Worm (Caenorhabditis elegans) whole organism, early embryonic: ENCODE results near the gene daf-1.
"Not testable (repeated sequence)": the region's sequence is repeated elsewhere in the genome, so short reads cannot be mapped to it uniquely, and the experiment has no call there.

ENCODE experiments used
- B0310.2 ChIP-seq: sonication (generic microtip); optimal IDR thresholded peaks from 2 replicates; lab custom pipeline; 2016; ENCODE audit warnings: mild to moderate bottlenecking, missing genetic modification characterization, missing compliant biosample characterization
- F13C5.2 ChIP-seq: sonication (generic microtip); optimal IDR thresholded peaks from 2 replicates; lab custom pipeline; 2017; ENCODE audit warnings: mild to moderate bottlenecking, missing genetic modification characterization, inconsistent platforms, missing compliant biosample characterization
- aly-1 ChIP-seq: sonication (generic microtip); optimal IDR thresholded peaks from 2 replicates; lab custom pipeline; 2016; ENCODE audit warnings: missing genetic modification characterization, missing compliant biosample characterization
- ama-1 ChIP-seq: fragments of 150-350 bp; optimal IDR thresholded peaks from 2 replicates; lab custom pipeline; 2014
- ceh-13 ChIP-seq: fragments of 200-800 bp; sonication (Bioruptor generic); optimal IDR thresholded peaks from 2 replicates; lab custom pipeline; 2018; ENCODE audit warnings: mild to moderate bottlenecking, missing genetic modification characterization, missing compliant biosample characterization
- ceh-36 ChIP-seq: sonication (generic microtip); optimal IDR thresholded peaks from 2 replicates; lab custom pipeline; 2016; ENCODE audit warnings: missing genetic modification characterization, inconsistent platforms, missing compliant biosample characterization
- ets-7 ChIP-seq: sonication (generic microtip); optimal IDR thresholded peaks from 2 replicates; lab custom pipeline; 2016; ENCODE audit warnings: missing genotype, missing genetic modification characterization, missing compliant biosample characterization
- flt-1 ChIP-seq: fragments of 200-800 bp; sonication (Bioruptor generic); IDR thresholded peaks from 2 replicates; pipeline ENCODE4 v1.3.6; 2022; ENCODE audit warnings: missing genetic modification characterization, missing compliant biosample characterization
- hmbx-1 ChIP-seq: sonication (generic microtip); optimal IDR thresholded peaks from 2 replicates; lab custom pipeline; 2016; ENCODE audit warnings: mild to moderate bottlenecking, missing genetic modification characterization, missing compliant biosample characterization
- hmg-4 ChIP-seq: fragments of 200-800 bp; sonication (Bioruptor generic); optimal IDR thresholded peaks from 2 replicates; lab custom pipeline; 2018; ENCODE audit warnings: mild to moderate bottlenecking, missing genetic modification characterization, missing compliant biosample characterization
- hnd-1 ChIP-seq: sonication (generic microtip); optimal IDR thresholded peaks from 2 replicates; lab custom pipeline; 2016; ENCODE audit warnings: missing genetic modification characterization, missing compliant biosample characterization
- pes-1 ChIP-seq: fragments of 200-800 bp; sonication (Bioruptor generic); IDR thresholded peaks from 2 replicates; pipeline ENCODE4 v1.3.6; 2022; ENCODE audit warnings: missing genetic modification reagents, missing genetic modification characterization, missing compliant biosample characterization
- scrt-1 ChIP-seq: fragments of 200-800 bp; sonication (Bioruptor generic); IDR thresholded peaks from 2 replicates; pipeline ENCODE4 v1.3.6; 2022; ENCODE audit warnings: missing genetic modification characterization, missing compliant biosample characterization
- sea-1 ChIP-seq: fragments of 200-800 bp; sonication (Bioruptor generic); conservative IDR thresholded peaks from 2 replicates; pipeline ENCODE4 v1.3.6; 2022; ENCODE audit warnings: missing genetic modification characterization, missing compliant biosample characterization
- tbx-11 ChIP-seq: fragments of 200-800 bp; sonication (Bioruptor generic); IDR thresholded peaks from 2 replicates; pipeline ENCODE4 v1.3.6; 2022; ENCODE audit warnings: missing genetic modification characterization, missing compliant biosample characterization
- tbx-37 ChIP-seq: fragments of 200-800 bp; sonication (Bioruptor generic); conservative IDR thresholded peaks from 2 replicates; pipeline ENCODE4 v1.3.6; 2022; ENCODE audit warnings: missing genetic modification reagents, missing genetic modification characterization, missing compliant biosample characterization
- tra-4 ChIP-seq: sonication (generic microtip); optimal IDR thresholded peaks from 2 replicates; lab custom pipeline; 2017; ENCODE audit warnings: missing genetic modification characterization, missing compliant biosample characterization

daf-1 gene

DNA sequence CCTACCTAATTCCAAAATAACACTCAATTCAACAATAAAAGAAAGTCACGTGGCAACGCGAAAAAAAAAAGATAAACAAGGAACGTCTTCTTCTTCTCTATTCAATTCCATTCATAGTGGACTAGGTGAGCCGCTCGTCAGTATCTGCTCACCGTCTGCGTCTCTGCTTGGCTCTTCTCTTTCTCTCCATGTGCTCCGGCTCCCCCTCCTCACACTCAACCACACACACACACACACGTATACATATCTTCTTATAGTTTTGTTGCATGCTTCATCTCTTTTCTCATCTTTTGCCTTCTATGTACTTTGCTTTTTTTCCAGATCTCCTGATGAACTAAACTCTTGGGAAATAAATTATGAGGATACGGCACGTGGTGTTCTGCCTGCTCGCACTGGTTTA, at the start of gene daf-1:
TSS of gene daf-1 (plus strand) at position 322 of the 400 bp plus-strand sequence.
- TF ChIP-seq ceh-13 (GFP tag; lab: Kevin White, UChicago) (no peak), scrt-1 (no peak), hnd-1 (tag; lab: Kevin White, UChicago) (no peak), hmg-4 (GFP tag; lab: Kevin White, UChicago) (no peak), hmbx-1 (no peak), F13C5.2 (tag; lab: Kevin White, UChicago) (no peak), tbx-37 (no peak), tbx-11 (GFP tag; lab: Robert Waterston, UW) (no peak)

- no peak for TF ChIP-seq hnd-1 (tag; lab: Kevin White, UChicago)
- TF ChIP-seq ceh-13 (GFP tag; lab: Kevin White, UChicago), result no peak
- no peak for TF ChIP-seq ets-7 (tag; lab: Kevin White, UChicago)
- no peak for TF ChIP-seq hmg-4 (GFP tag; lab: Kevin White, UChicago)
- no peak for TF ChIP-seq F13C5.2 (tag; lab: Kevin White, UChicago)
- no peak for TF ChIP-seq B0310.2 (tag; lab: Kevin White, UChicago)
- no peak for TF ChIP-seq scrt-1
These were observed 45.5 kb upstream of the daf-1 start for ce11 chrIV:86744-87143.

ce11 chrIV:89991-90390, 42.2 kb upstream of the daf-1 start, which contains the start of gene scl-23:
scl-23 (minus strand) TSS chrIV:90091.
- TF ChIP-seq ceh-36 (tag; lab: Kevin White, UChicago) (no peak), hmbx-1 (no peak), aly-1 (tag; lab: Kevin White, UChicago) (no peak), sea-1 (GFP tag; lab: Robert Waterston, UW) (no peak), flt-1 (GFP tag; lab: Robert Waterston, UW) (no peak), hmg-4 (GFP tag; lab: Kevin White, UChicago) (no peak), hnd-1 (tag; lab: Kevin White, UChicago) (no peak), ets-7 (tag; lab: Kevin White, UChicago) (no peak), B0310.2 (tag; lab: Kevin White, UChicago) (no peak), tbx-37 (no peak), tbx-11 (GFP tag; lab: Robert Waterston, UW) (no peak), F13C5.2 (tag; lab: Kevin White, UChicago) (no peak), pes-1 (GFP tag; lab: Robert Waterston, UW) (no peak), tra-4 (no peak), ama-1 (lab: Kevin White, UChicago) (no peak), ceh-13 (GFP tag; lab: Kevin White, UChicago) (no peak), scrt-1 (no peak)

- TF ChIP-seq scrt-1 (no peak), ceh-36 (tag; lab: Kevin White, UChicago) (no peak), hnd-1 (tag; lab: Kevin White, UChicago) (no peak), sea-1 (GFP tag; lab: Robert Waterston, UW) (no peak), aly-1 (tag; lab: Kevin White, UChicago) (no peak), tbx-37 (no peak), B0310.2 (tag; lab: Kevin White, UChicago) (no peak), F13C5.2 (tag; lab: Kevin White, UChicago) (no peak), flt-1 (GFP tag; lab: Robert Waterston, UW) (no peak), ama-1 (lab: Kevin White, UChicago) (no peak), pes-1 (GFP tag; lab: Robert Waterston, UW) (no peak), hmg-4 (GFP tag; lab: Kevin White, UChicago) (no peak), tra-4 (no peak), ets-7 (tag; lab: Kevin White, UChicago) (no peak), tbx-11 (GFP tag; lab: Robert Waterston, UW) (no peak), hmbx-1 (no peak)
These were observed 40.5 kb upstream of the daf-1 start, which contains the start of gene tpa-1 for ce11 chrIV:91680-92079. tpa-1 (plus strand) TSS chrIV:91980.

ce11 chrIV:97681-98080, 34.5 kb upstream of the daf-1 start:
- TF ChIP-seq ceh-36 (tag; lab: Kevin White, UChicago) (no peak), sea-1 (GFP tag; lab: Robert Waterston, UW) (no peak), B0310.2 (tag; lab: Kevin White, UChicago) (no peak), aly-1 (tag; lab: Kevin White, UChicago) (no peak), tra-4 (no peak), F13C5.2 (tag; lab: Kevin White, UChicago) (no peak), flt-1 (GFP tag; lab: Robert Waterston, UW) (no peak), hmg-4 (GFP tag; lab: Kevin White, UChicago) (no peak), tbx-37 (no peak), ceh-13 (GFP tag; lab: Kevin White, UChicago) (no peak), ets-7 (tag; lab: Kevin White, UChicago) (no peak), scrt-1 (no peak), hnd-1 (tag; lab: Kevin White, UChicago) (no peak), pes-1 (GFP tag; lab: Robert Waterston, UW) (no peak), ama-1 (lab: Kevin White, UChicago) (no peak)

DNA sequence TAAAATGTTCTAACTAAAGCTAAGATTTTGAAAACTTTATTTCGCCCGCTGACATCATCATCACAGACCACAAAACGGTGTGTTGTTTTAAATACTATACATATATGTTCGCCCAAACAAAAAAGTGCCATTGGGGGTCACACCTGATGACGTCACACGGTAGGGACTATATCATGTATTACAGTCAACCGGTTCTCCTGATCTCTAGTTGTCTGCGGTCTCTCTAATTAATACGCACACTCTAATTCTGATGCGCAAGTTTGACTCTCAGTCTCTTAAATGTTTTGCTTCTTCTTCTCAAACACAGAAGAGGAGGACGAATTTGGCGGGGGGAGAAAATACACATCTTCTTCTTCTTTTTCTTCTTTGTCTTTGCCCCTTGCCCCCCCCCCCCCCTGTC, 29.4 kb upstream of the daf-1 start:
- TF ChIP-seq sea-1 (GFP tag; lab: Robert Waterston, UW) (no peak), ets-7 (tag; lab: Kevin White, UChicago) (no peak), ceh-36 (tag; lab: Kevin White, UChicago) (no peak), F13C5.2 (tag; lab: Kevin White, UChicago) (no peak), ceh-13 (GFP tag; lab: Kevin White, UChicago) (no peak)

DNA sequence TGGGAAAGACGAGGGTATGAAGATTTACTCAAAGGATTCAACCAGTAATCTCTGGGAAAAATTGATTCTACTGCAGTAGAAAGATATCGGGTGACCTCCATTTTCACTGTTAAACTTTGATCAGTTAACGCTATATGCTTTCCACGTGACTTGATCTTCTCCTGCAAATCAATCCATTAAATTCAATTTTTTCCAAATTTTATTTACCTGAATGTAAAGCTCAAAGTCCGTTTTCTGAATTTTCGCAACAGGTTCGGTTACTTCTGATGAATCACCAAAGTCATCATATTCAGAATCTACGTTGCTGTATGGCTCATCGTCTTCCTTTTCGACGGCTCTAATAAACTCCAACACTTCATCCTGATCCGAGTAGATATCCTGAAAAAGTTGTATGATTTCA, 22.9 kb upstream of the daf-1 start, which contains the start of gene B0545.4:
TSS of gene B0545.4 (minus strand) at position 101 of the 400 bp plus-strand sequence.
- no peak for TF ChIP-seq pes-1 (GFP tag; lab: Robert Waterston, UW)

DNA sequence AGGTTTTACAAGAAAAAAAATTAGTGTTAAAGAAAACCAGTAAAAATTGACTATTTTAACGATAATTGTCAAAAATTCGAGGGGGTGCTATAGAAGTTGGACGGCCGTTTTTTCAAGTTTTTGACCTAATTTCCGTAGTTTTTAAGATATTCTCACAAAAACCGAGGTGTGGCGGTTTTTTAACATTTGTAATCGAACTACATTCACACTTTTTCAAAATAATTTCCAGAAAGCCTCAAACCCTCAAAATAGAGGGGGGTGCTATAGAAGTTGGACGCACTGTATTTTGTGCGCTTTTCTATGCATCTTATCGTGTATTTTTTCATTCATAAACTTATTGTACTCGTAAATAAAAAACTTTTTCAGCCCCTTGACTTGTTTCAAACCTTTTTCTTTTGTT, 20.8 kb upstream of the daf-1 start, which contains the start of gene F29C4.4:
TSS of gene F29C4.4 (plus strand) at position 301 of the 400 bp plus-strand sequence.
- not testable (repeated sequence) for TF ChIP-seq ceh-36, hnd-1, F13C5.2 (tag; lab: Kevin White, UChicago)
